Worm (Caenorhabditis elegans): ENCODE results near the gene Y62H9A.14.

ce11 chrX:11969554-11969953, 48.5 kb downstream of the Y62H9A.14 start:
- TF ChIP-seq ztf-23 (GFP tag; IDR thresholded peaks at IDR 0.05) (no peak), T22C8.4 (GFP tag; IDR thresholded peaks at IDR 0.05) (no peak), tab-1 (GFP tag; IDR thresholded peaks at IDR 0.05) (no peak), flt-1 (GFP tag; IDR thresholded peaks at IDR 0.05) (no peak), med-1 (GFP tag; optimal IDR thresholded peaks at IDR 0.05; ENCODE audit: insufficient read depth) (no peak), klf-2 (GFP tag; conservative IDR thresholded peaks at IDR 0.05) (no peak)

Data from whole organism, midembryonic.